Fruit fly (Drosophila melanogaster) whole organism, embryonic: ENCODE results near the gene CG11241.

Experiments
- Adf1 ChIP-seq: fragments of 200-800 bp; sonication (Bioruptor generic); IDR thresholded peaks from 2 replicates; pipeline ENCODE4 v1.3.6; 2022; ENCODE audit warnings: missing biosample characterization, missing genetic modification characterization
- Atf6 ChIP-seq: fragments of 200-800 bp; sonication (Bioruptor generic); IDR thresholded peaks from 2 replicates; pipeline ENCODE4 v1.3.6; 2022; ENCODE audit warnings: missing biosample characterization, missing genetic modification characterization
- CG10147 ChIP-seq: fragments of 200-800 bp; sonication (Bioruptor generic); optimal IDR thresholded peaks from 2 replicates; lab custom pipeline; 2019; ENCODE audit warnings: missing biosample characterization, mild to moderate bottlenecking, missing genetic modification characterization, moderate library complexity
- CG10431 ChIP-seq: fragments of 200-800 bp; sonication (Bioruptor generic); optimal IDR thresholded peaks from 3 replicates; lab custom pipeline; 2018; ENCODE audit warnings: missing biosample characterization, mild to moderate bottlenecking, missing genetic modification characterization
- CG12659 ChIP-seq: fragments of 200-800 bp; sonication (Bioruptor generic); optimal IDR thresholded peaks from 3 replicates; lab custom pipeline; 2017; ENCODE audit warnings: mild to moderate bottlenecking, missing biosample characterization, missing genetic modification reagents, missing genetic modification characterization
- CG13287 ChIP-seq: fragments of 200-800 bp; sonication (Bioruptor generic); IDR thresholded peaks from 2 replicates; pipeline ENCODE4 v1.3.6; 2022; ENCODE audit warnings: missing biosample characterization, missing genetic modification characterization; ENCODE audit not compliant: partially characterized antibody
- CG17385 ChIP-seq: fragments of 200-800 bp; sonication (Bioruptor generic); optimal IDR thresholded peaks from 3 replicates; lab custom pipeline; 2018; ENCODE audit warnings: missing biosample characterization, mild to moderate bottlenecking, missing genetic modification characterization
- CG18262 ChIP-seq: fragments of 200-800 bp; optimal IDR thresholded peaks from 3 replicates; lab custom pipeline; 2019; ENCODE audit warnings: missing biosample characterization, mild to moderate bottlenecking, missing genetic modification characterization, moderate library complexity
- CG18619 ChIP-seq: fragments of 200-800 bp; sonication (Bioruptor generic); optimal IDR thresholded peaks from 3 replicates; lab custom pipeline; 2017; ENCODE audit warnings: missing biosample characterization, mild to moderate bottlenecking, missing genetic modification characterization
- CG3065 ChIP-seq: fragments of 200-800 bp; sonication (Bioruptor generic); optimal IDR thresholded peaks from 2 replicates; lab custom pipeline; 2016; ENCODE audit warnings: missing biosample characterization, missing genetic modification characterization
- CG3838 ChIP-seq: fragments of 200-800 bp; sonication (Bioruptor generic); optimal IDR thresholded peaks from 3 replicates; lab custom pipeline; 2016; ENCODE audit warnings: missing biosample characterization, missing genetic modification characterization
- CG4617 ChIP-seq: fragments of 200-800 bp; sonication (Bioruptor generic); optimal IDR thresholded peaks from 3 replicates; lab custom pipeline; 2016; ENCODE audit warnings: missing biosample characterization, missing genetic modification characterization, borderline replicate concordance
- CG4707 ChIP-seq: fragments of 200-800 bp; sonication (Bioruptor generic); optimal IDR thresholded peaks from 2 replicates; lab custom pipeline; 2018; ENCODE audit warnings: missing biosample characterization, mild to moderate bottlenecking, missing genetic modification characterization, moderate library complexity
- CG6854 ChIP-seq: fragments of 200-800 bp; sonication (Bioruptor generic); optimal IDR thresholded peaks from 3 replicates; lab custom pipeline; 2017; ENCODE audit warnings: missing biosample characterization, mild to moderate bottlenecking, missing genetic modification characterization
- D19B ChIP-seq: fragments of 200-800 bp; sonication (Bioruptor generic); optimal IDR thresholded peaks from 2 replicates; lab custom pipeline; 2017; ENCODE audit warnings: missing biosample characterization, mild to moderate bottlenecking, missing genetic modification characterization
- Doc3 ChIP-seq: fragments of 200-800 bp; sonication (Bioruptor generic); IDR thresholded peaks from 3 replicates; pipeline ENCODE4 v1.3.6; 2022; ENCODE audit warnings: missing biosample characterization, missing genetic modification characterization; ENCODE audit not compliant: partially characterized antibody
- Ets65A ChIP-seq: fragments of 200-800 bp; sonication (Bioruptor generic); peaks from one replicate; lab custom pipeline; 2016; ENCODE audit warnings: missing biosample characterization, missing genetic modification characterization
- HLHmδ ChIP-seq: fragments of 200-800 bp; sonication (Bioruptor generic); optimal IDR thresholded peaks from 2 replicates; lab custom pipeline; 2018; ENCODE audit warnings: missing biosample characterization, mild to moderate bottlenecking, missing genetic modification characterization, moderate library complexity
- Jarid2 ChIP-seq: fragments of 200-800 bp; sonication (Bioruptor generic); optimal IDR thresholded peaks from 3 replicates; lab custom pipeline; 2017; ENCODE audit warnings: mild to moderate bottlenecking, missing biosample characterization, missing genetic modification reagents, missing genetic modification characterization
- Lpt ChIP-seq: fragments of >200 bp; optimal IDR thresholded peaks from 2 replicates; lab custom pipeline; 2018; ENCODE audit warnings: missing biosample characterization, missing genetic modification characterization
- MBD-R2 ChIP-seq: fragments of 200-800 bp; sonication (Bioruptor generic); IDR thresholded peaks from 2 replicates; pipeline ENCODE4 v1.3.6; 2022; ENCODE audit warnings: missing biosample characterization, missing genetic modification characterization
- MTF-1 ChIP-seq: fragments of 200-800 bp; sonication (Bioruptor generic); optimal IDR thresholded peaks from 2 replicates; lab custom pipeline; 2018; ENCODE audit warnings: missing biosample characterization, mild to moderate bottlenecking, missing genetic modification characterization, borderline replicate concordance
- Med ChIP-seq: fragments of 200-800 bp; sonication (Bioruptor generic); peaks from one replicate; lab custom pipeline; 2016; ENCODE audit warnings: missing biosample characterization, missing genetic modification characterization, mild to moderate bottlenecking, inconsistent platforms, moderate library complexity
- NC2β ChIP-seq: fragments of 200-800 bp; sonication (Bioruptor generic); optimal IDR thresholded peaks from 2 replicates; lab custom pipeline; 2016; ENCODE audit warnings: missing biosample characterization, missing genetic modification characterization
- Sry-δ ChIP-seq: fragments of 200-800 bp; sonication (Bioruptor generic); optimal IDR thresholded peaks from 2 replicates; lab custom pipeline; 2016; ENCODE audit warnings: missing biosample characterization, missing genetic modification characterization
- Trl ChIP-seq, 3 experiments: fragments of >200 bp in 2 of 3; fragments of 200-800 bp in 1 of 3; sonication (Bioruptor generic) in 1 of 3; optimal IDR thresholded peaks; 2 replicates in 1 of 3; 3 replicates in 2 of 3; lab custom pipeline; 2016 to 2017; ENCODE audit warnings: missing biosample characterization in 1 of 3, missing genetic modification characterization in 1 of 3
- Vsx1 ChIP-seq: fragments of 200-800 bp; sonication (Bioruptor generic); optimal IDR thresholded peaks from 2 replicates; lab custom pipeline; 2017; ENCODE audit warnings: missing biosample characterization, mild to moderate bottlenecking, missing genetic modification characterization, missing genetic modification reagents
- ac ChIP-seq: fragments of 200-800 bp; sonication (Bioruptor generic); optimal IDR thresholded peaks from 3 replicates; lab custom pipeline; 2017; ENCODE audit warnings: missing biosample characterization, mild to moderate bottlenecking, missing genetic modification characterization
- ato ChIP-seq: fragments of 200-800 bp; sonication (Bioruptor generic); IDR thresholded peaks from 2 replicates; pipeline ENCODE4 v1.3.6; 2022; ENCODE audit warnings: missing biosample characterization, missing genetic modification characterization; ENCODE audit not compliant: partially characterized antibody
- fu2 ChIP-seq: fragments of 200-800 bp; sonication (Bioruptor generic); optimal IDR thresholded peaks from 2 replicates; lab custom pipeline; 2016; ENCODE audit warnings: missing biosample characterization, missing genetic modification characterization
- gce ChIP-seq: fragments of 200-800 bp; sonication (Bioruptor generic); IDR thresholded peaks from 3 replicates; pipeline ENCODE4 v1.3.6; 2022; ENCODE audit warnings: missing biosample characterization, missing genetic modification characterization
- gfzf ChIP-seq: fragments of 200-800 bp; sonication (Bioruptor generic); optimal IDR thresholded peaks from 2 replicates; lab custom pipeline; 2016; ENCODE audit warnings: missing biosample characterization, mild to moderate bottlenecking, missing genetic modification characterization, moderate library complexity
- ham ChIP-seq: fragments of 200-800 bp; sonication (Bioruptor generic); IDR thresholded peaks from 2 replicates; pipeline ENCODE4 v1.3.6; 2022; ENCODE audit warnings: missing biosample characterization, missing genetic modification characterization
- hb ChIP-seq: fragments of 200-800 bp; sonication (Bioruptor generic); IDR thresholded peaks from 3 replicates; pipeline ENCODE4 v1.3.6; 2022; ENCODE audit warnings: missing biosample characterization, missing genetic modification characterization; ENCODE audit not compliant: partially characterized antibody
- hkb ChIP-seq, 2 experiments: fragments of 200-800 bp in 1 of 2; fragments of >200 bp in 1 of 2; sonication (Bioruptor generic) in 1 of 2; IDR thresholded peaks in 1 of 2; optimal IDR thresholded peaks in 1 of 2; 2 replicates each; pipeline versions ENCODE4 v1.3.6 to Lab custom; 2017 to 2022; ENCODE audit warnings: missing biosample characterization in 1 of 2, missing genetic modification characterization in 1 of 2
- hth ChIP-seq: fragments of >200 bp; optimal IDR thresholded peaks from 2 replicates; lab custom pipeline; 2017; ENCODE audit warnings: inconsistent platforms
- lola ChIP-seq, 3 experiments: fragments of >200 bp in 2 of 3; fragments of 200-800 bp in 1 of 3; sonication (Bioruptor generic) in 1 of 3; optimal IDR thresholded peaks; 2 replicates each; lab custom pipeline; 2017 to 2019; ENCODE audit warnings: missing biosample characterization in 3 of 3, missing genetic modification characterization in 3 of 3, mild to moderate bottlenecking in 1 of 3, moderate library complexity in 1 of 3
- onecut ChIP-seq: fragments of 200-800 bp; sonication (Bioruptor generic); IDR thresholded peaks from 2 replicates; pipeline ENCODE4 v1.3.6; 2022; ENCODE audit warnings: missing biosample characterization, missing genetic modification characterization
- phol ChIP-seq: fragments of 200-800 bp; sonication (Bioruptor generic); optimal IDR thresholded peaks from 3 replicates; lab custom pipeline; 2018; ENCODE audit warnings: missing biosample characterization, mild to moderate bottlenecking, missing genetic modification characterization, moderate library complexity
- pum ChIP-seq: fragments of 200-800 bp; sonication (Bioruptor generic); optimal IDR thresholded peaks from 2 replicates; lab custom pipeline; 2016; ENCODE audit warnings: missing biosample characterization, missing genetic modification characterization
- sima ChIP-seq: fragments of 200-800 bp; sonication (Bioruptor generic); optimal IDR thresholded peaks from 2 replicates; lab custom pipeline; 2016; ENCODE audit warnings: missing biosample characterization, missing genetic modification characterization
- slbo ChIP-seq: fragments of 200-800 bp; sonication (Bioruptor generic); IDR thresholded peaks from 2 replicates; pipeline ENCODE4 v1.3.6; 2022; ENCODE audit warnings: missing biosample characterization, missing genetic modification characterization
- sug ChIP-seq: fragments of 200-800 bp; optimal IDR thresholded peaks from 2 replicates; lab custom pipeline; 2019; ENCODE audit warnings: missing biosample characterization, mild to moderate bottlenecking, missing genetic modification characterization, moderate library complexity
- tap ChIP-seq: fragments of 200-800 bp; optimal IDR thresholded peaks from 3 replicates; lab custom pipeline; 2019; ENCODE audit warnings: missing biosample characterization, mild to moderate bottlenecking, missing genetic modification characterization, moderate library complexity
- toy ChIP-seq: fragments of 200-800 bp; sonication (Bioruptor generic); IDR thresholded peaks from 2 replicates; pipeline ENCODE4 v1.3.6; 2022; ENCODE audit warnings: missing biosample characterization, missing genetic modification characterization
- tx ChIP-seq: fragments of 200-800 bp; sonication (Bioruptor generic); optimal IDR thresholded peaks from 2 replicates; lab custom pipeline; 2016; ENCODE audit warnings: missing biosample characterization, missing genetic modification characterization
- unpg ChIP-seq: fragments of 200-800 bp; sonication (Bioruptor generic); optimal IDR thresholded peaks from 3 replicates; lab custom pipeline; 2018; ENCODE audit warnings: missing biosample characterization, mild to moderate bottlenecking, missing genetic modification characterization, moderate library complexity
- wor ChIP-seq: fragments of 200-800 bp; sonication (Bioruptor generic); IDR thresholded peaks from 2 replicates; pipeline ENCODE4 v1.3.6; 2022; ENCODE audit warnings: missing biosample characterization, missing genetic modification characterization

CG11241 gene

dm6 chr3L:22741389-22742120 is 3.3 kb upstream of the CG11241 start, which contains the start of gene CG7369 (continued):
- TF ChIP-seq D19B (GFP tag; lab: Kevin White, UChicago), result peak; percentile 70
- TF ChIP-seq CG3065 (GFP tag; lab: Kevin White, UChicago), result peak; percentile 66
- TF ChIP-seq CG10431 (GFP tag; lab: Kevin White, UChicago), result peak; percentile 73
- TF ChIP-seq CG12659 (GFP tag; lab: Kevin White, UChicago), result peak; percentile 95
- TF ChIP-seq NC2β, result peak; percentile 60
- TF ChIP-seq unpg (GFP tag; lab: Kevin White, UChicago), result peak; percentile 67
- TF ChIP-seq CG18262, result peak; percentile 81
- peak; percentile 44; the same call in 2 of the 3 replicates for TF ChIP-seq hb (GFP tag; lab: Robert Waterston, UW)
- peak; percentile 37 for TF ChIP-seq MTF-1
- no peak for TF ChIP-seq gce (GFP tag; lab: Robert Waterston, UW)
- TF ChIP-seq Doc3 (GFP tag; lab: Robert Waterston, UW), result peak; percentile 86
- peak; percentile 24 for TF ChIP-seq tap (tag; lab: Kevin White, UChicago)
- TF ChIP-seq CG13287 (GFP tag; lab: Robert Waterston, UW), result peak; percentile 81
- TF ChIP-seq ato (GFP tag; lab: Robert Waterston, UW), result no peak
- peak; percentile 95 for TF ChIP-seq Med
- TF ChIP-seq Ets65A (GFP tag; lab: Kevin White, UChicago), result peak; percentile 98
- peak; percentile 68 for TF ChIP-seq CG17385
- TF ChIP-seq onecut (GFP tag; lab: Robert Waterston, UW), result peak; percentile 74
- TF ChIP-seq ac (GFP tag; lab: Kevin White, UChicago), result no peak
- peak; percentile 77 for TF ChIP-seq Atf6 (GFP tag; lab: Robert Waterston, UW)
- TF ChIP-seq lola (GFP tag; optimal IDR thresholded peaks at IDR 0.05; lab: Kevin White, UChicago), result peak in 1 of 3 experiments; percentile 71
- no peak for TF ChIP-seq gfzf (GFP tag; lab: Kevin White, UChicago)
- peak; percentile 82 for TF ChIP-seq CG10147
- peak; percentile 29 for TF ChIP-seq CG3838 (GFP tag; lab: Kevin White, UChicago)
- peak; percentile 55 for TF ChIP-seq Jarid2 (GFP tag; lab: Kevin White, UChicago)
- TF ChIP-seq MBD-R2, result peak; percentile 60
- peak; percentile 41 for TF ChIP-seq HLHmδ (GFP tag; lab: Kevin White, UChicago)
- TF ChIP-seq hkb (optimal IDR thresholded peaks at IDR 0.05; lab: Kevin White, UChicago), result peak; percentile 72
- TF ChIP-seq hkb (GFP tag; IDR thresholded peaks at IDR 0.05; lab: Robert Waterston, UW), result peak; percentile 68
- TF ChIP-seq CG4617 (GFP tag; lab: Kevin White, UChicago), result peak; percentile 62
- TF ChIP-seq CG18619 (GFP tag; lab: Kevin White, UChicago), result peak; percentile 89
- TF ChIP-seq phol (tag; lab: Kevin White, UChicago), result peak; percentile 91
- TF ChIP-seq tx (GFP tag; lab: Kevin White, UChicago), result peak; percentile 69
- no peak for TF ChIP-seq CG4707 (GFP tag; lab: Kevin White, UChicago)
- no peak for TF ChIP-seq sima (GFP tag; lab: Kevin White, UChicago)
- TF ChIP-seq hth (lab: Kevin White, UChicago), result no peak
- TF ChIP-seq sug (tag; lab: Kevin White, UChicago), result peak; percentile 88
- TF ChIP-seq wor (GFP tag; lab: Robert Waterston, UW), result peak; percentile 63
- TF ChIP-seq ham, result peak; percentile 54; the same call in 1 of the 2 replicates
- peak; percentile 86 for TF ChIP-seq slbo (GFP tag; lab: Robert Waterston, UW)
- peak; percentile 50 for TF ChIP-seq Adf1 (GFP tag; lab: Robert Waterston, UW)
- TF ChIP-seq Trl (optimal IDR thresholded peaks at IDR 0.05; lab: Kevin White, UChicago), result no peak
- peak; percentile 76 for TF ChIP-seq Trl (GFP tag; optimal IDR thresholded peaks at IDR 0.05; lab: Kevin White, UChicago)
- TF ChIP-seq fu2 (GFP tag; lab: Kevin White, UChicago), result peak; percentile 77
- peak; percentile 67 for TF ChIP-seq pum (GFP tag; lab: Kevin White, UChicago)
- TF ChIP-seq Sry-δ (GFP tag; lab: Kevin White, UChicago), result peak; percentile 67
- TF ChIP-seq Lpt (GFP tag; lab: Kevin White, UChicago), result no peak
- TF ChIP-seq toy (GFP tag; lab: Robert Waterston, UW), result peak; percentile 51; the same call in 1 of the 2 replicates
- peak; percentile 66 for TF ChIP-seq Vsx1 (GFP tag; lab: Kevin White, UChicago)
- peak; percentile 24 for TF ChIP-seq CG6854 (GFP tag; lab: Kevin White, UChicago)
